Fruit fly (Drosophila melanogaster) whole organism, prepupa: ENCODE results near the gene glo.

Experiments
- Blimp-1 ChIP-seq: fragments of 200-800 bp; sonication (Bioruptor generic); optimal IDR thresholded peaks from 3 replicates; lab custom pipeline; 2017; ENCODE audit warnings: missing biosample characterization, missing genetic modification characterization, mild to moderate bottlenecking, moderate library complexity, missing genetic modification reagents
- CG10631 ChIP-seq: fragments of 200-800 bp; sonication (Bioruptor generic); optimal IDR thresholded peaks from 2 replicates; lab custom pipeline; 2016; ENCODE audit warnings: missing biosample characterization, missing genetic modification characterization
- CG31627 ChIP-seq: fragments of 200-800 bp; sonication (Bioruptor generic); optimal IDR thresholded peaks from 3 replicates; lab custom pipeline; 2016; ENCODE audit warnings: missing biosample characterization, missing genetic modification characterization
- CG6163 ChIP-seq: fragments of 200-800 bp; sonication (Bioruptor generic); IDR thresholded peaks from 3 replicates; pipeline ENCODE4 v1.3.6; 2022; ENCODE audit warnings: missing biosample characterization, missing genetic modification characterization
- CG6276 ChIP-seq: fragments of 200-800 bp; sonication (Bioruptor generic); optimal IDR thresholded peaks from 2 replicates; lab custom pipeline; 2017; ENCODE audit warnings: missing biosample characterization, mild to moderate bottlenecking, missing genetic modification characterization
- CG6854 ChIP-seq: fragments of 200-800 bp; sonication (Bioruptor generic); optimal IDR thresholded peaks from 2 replicates; lab custom pipeline; 2017; ENCODE audit warnings: missing biosample characterization, mild to moderate bottlenecking, missing genetic modification characterization
- CG8119 ChIP-seq: fragments of 200-800 bp; sonication (Bioruptor generic); IDR thresholded peaks from 3 replicates; pipeline ENCODE4 v1.3.6; 2022; ENCODE audit warnings: missing biosample characterization, missing genetic modification characterization
- CG8319 ChIP-seq: fragments of 200-800 bp; sonication (Bioruptor generic); optimal IDR thresholded peaks from 3 replicates; lab custom pipeline; 2016; ENCODE audit warnings: missing biosample characterization, missing genetic modification characterization
- CG8632 ChIP-seq: fragments of 200-800 bp; sonication (Bioruptor generic); optimal IDR thresholded peaks from 3 replicates; lab custom pipeline; 2016; ENCODE audit warnings: missing biosample characterization, missing genetic modification characterization
- Eip75B ChIP-seq: fragments of 200-800 bp; sonication (Bioruptor generic); optimal IDR thresholded peaks from 3 replicates; lab custom pipeline; 2016; ENCODE audit warnings: missing biosample characterization, missing genetic modification characterization
- Eip78C ChIP-seq: fragments of 200-800 bp; sonication (Bioruptor generic); peaks from one replicate; lab custom pipeline; 2016; ENCODE audit warnings: missing biosample characterization, missing genetic modification characterization
- Ets96B ChIP-seq: fragments of 200-800 bp; optimal IDR thresholded peaks from 2 replicates; lab custom pipeline; 2019; ENCODE audit warnings: missing biosample characterization, mild to moderate bottlenecking, missing genetic modification characterization, moderate library complexity
- Gug ChIP-seq: fragments of 200-800 bp; sonication (Bioruptor generic); IDR thresholded peaks from 2 replicates; pipeline ENCODE4 v1.3.6; 2022; ENCODE audit warnings: missing biosample characterization, missing genetic modification characterization
- Hr38 ChIP-seq: sonication (Bioruptor generic); optimal IDR thresholded peaks from 2 replicates; lab custom pipeline; 2016; ENCODE audit warnings: missing biosample characterization, missing genetic modification characterization
- Hr39 ChIP-seq: fragments of 200-800 bp; sonication (Bioruptor generic); optimal IDR thresholded peaks from 2 replicates; lab custom pipeline; 2016; ENCODE audit warnings: missing biosample characterization, missing genetic modification characterization
- Hr4 ChIP-seq: fragments of 200-800 bp; sonication (Bioruptor generic); optimal IDR thresholded peaks from 3 replicates; lab custom pipeline; 2016; ENCODE audit warnings: missing biosample characterization, missing genetic modification characterization
- Smox ChIP-seq: fragments of 200-800 bp; sonication (Bioruptor generic); optimal IDR thresholded peaks from 3 replicates; lab custom pipeline; 2016; ENCODE audit warnings: missing biosample characterization, missing genetic modification characterization
- Sox14 ChIP-seq: fragments of 200-800 bp; sonication (Bioruptor generic); optimal IDR thresholded peaks from 3 replicates; lab custom pipeline; 2016; ENCODE audit warnings: missing biosample characterization, missing genetic modification characterization
- Sox15 ChIP-seq: fragments of 200-800 bp; sonication (Bioruptor generic); optimal IDR thresholded peaks from 3 replicates; lab custom pipeline; 2016; ENCODE audit warnings: missing biosample characterization, missing genetic modification characterization
- acj6 ChIP-seq: fragments of 200-800 bp; sonication (Bioruptor generic); optimal IDR thresholded peaks from 3 replicates; lab custom pipeline; 2016; ENCODE audit warnings: missing biosample characterization, missing genetic modification characterization
- cyc ChIP-seq: fragments of 200-800 bp; sonication (Bioruptor generic); optimal IDR thresholded peaks from 3 replicates; lab custom pipeline; 2016; ENCODE audit warnings: missing biosample characterization, missing genetic modification characterization
- dac ChIP-seq: fragments of 200-800 bp; sonication (Bioruptor generic); optimal IDR thresholded peaks from 2 replicates; lab custom pipeline; 2017; ENCODE audit warnings: missing biosample characterization, mild to moderate bottlenecking, missing genetic modification characterization
- esn ChIP-seq: fragments of 200-800 bp; sonication (Bioruptor generic); optimal IDR thresholded peaks from 2 replicates; lab custom pipeline; 2016; ENCODE audit warnings: missing biosample characterization, mild to moderate bottlenecking, missing genetic modification characterization, moderate library complexity
- fd59A ChIP-seq: fragments of 200-800 bp; sonication (Bioruptor generic); optimal IDR thresholded peaks from 2 replicates; lab custom pipeline; 2017; ENCODE audit warnings: missing biosample characterization, mild to moderate bottlenecking, missing genetic modification characterization, missing genetic modification reagents
- fkh ChIP-seq: fragments of 200-800 bp; sonication (Bioruptor generic); optimal IDR thresholded peaks from 3 replicates; lab custom pipeline; 2017; ENCODE audit warnings: missing biosample characterization, mild to moderate bottlenecking, missing genetic modification characterization, moderate library complexity
- lz ChIP-seq: fragments of 200-800 bp; sonication (Bioruptor generic); optimal IDR thresholded peaks from 3 replicates; lab custom pipeline; 2016; ENCODE audit warnings: missing biosample characterization, missing genetic modification characterization
- ss ChIP-seq, 2 experiments: fragments of 200-800 bp; sonication (Bioruptor generic); optimal IDR thresholded peaks; 2 replicates in 1 of 2; 3 replicates in 1 of 2; lab custom pipeline; 2017 to 2018; ENCODE audit warnings: mild to moderate bottlenecking in 2 of 2, missing biosample characterization in 2 of 2, missing genetic modification characterization in 2 of 2, moderate library complexity in 1 of 2
- svp ChIP-seq: fragments of 200-800 bp; sonication (Bioruptor generic); peaks from one replicate; lab custom pipeline; 2016; ENCODE audit warnings: missing biosample characterization, missing genetic modification characterization
- vri ChIP-seq: fragments of 200-800 bp; sonication (Bioruptor generic); optimal IDR thresholded peaks from 3 replicates; lab custom pipeline; 2016; ENCODE audit warnings: missing biosample characterization, mild to moderate bottlenecking, missing genetic modification characterization

The glo gene

dm6 chr3R:11821800-11822199, 2.6 kb upstream of the glo start:
- TF ChIP-seq Gug (no peak), vri (peak; percentile 26)
- TF ChIP-seq, all 60 proteins: peak for 1

dm6 chr3R:11820148-11820547, 928 bp upstream of the glo start:
- TF ChIP-seq dac (GFP tag; lab: Kevin White, UChicago) (no peak), CG8119 (no peak), fkh (GFP tag; lab: Kevin White, UChicago) (no peak), vri (peak; percentile 69), Ets96B (no peak), CG8319 (GFP tag; lab: Kevin White, UChicago) (no peak), CG8632 (no peak), Hr38 (GFP tag; lab: Kevin White, UChicago) (no peak), acj6 (GFP tag; lab: Kevin White, UChicago) (no peak)

dm6 chr3R:11819640-11819979, 390 bp upstream of the glo start:
- no peak for TF ChIP-seq Blimp-1 (GFP tag; lab: Kevin White, UChicago)
- no peak for TF ChIP-seq Sox15
- no peak for TF ChIP-seq acj6 (GFP tag; lab: Kevin White, UChicago)
- no peak for TF ChIP-seq CG6854
- no peak for TF ChIP-seq CG10631 (GFP tag; lab: Kevin White, UChicago)
- TF ChIP-seq Hr4 (GFP tag; lab: Kevin White, UChicago) = no peak
- TF ChIP-seq lz = no peak
- TF ChIP-seq CG31627 (GFP tag; lab: Kevin White, UChicago) = no peak
- TF ChIP-seq CG6276 (GFP tag; lab: Kevin White, UChicago) = no peak
- no peak for TF ChIP-seq fkh (GFP tag; lab: Kevin White, UChicago)
- no peak for TF ChIP-seq Eip75B (GFP tag; lab: Kevin White, UChicago)
- TF ChIP-seq esn (GFP tag; lab: Kevin White, UChicago) = no peak
- no peak for TF ChIP-seq Smox (GFP tag; lab: Kevin White, UChicago)
- no peak for TF ChIP-seq CG6163 (GFP tag; lab: Robert Waterston, UW)
- no peak for TF ChIP-seq CG8632
- no peak for TF ChIP-seq Sox14 (GFP tag; lab: Kevin White, UChicago)
- no peak for TF ChIP-seq Gug

dm6 chr3R:11812881-11813466, 6.2 kb downstream of the glo start, which contains the start of gene ClC-a:
Gene ClC-a (minus strand): TSS chr3R:11813207.
- peak; percentile 12 for TF ChIP-seq Sox14 (GFP tag; lab: Kevin White, UChicago)
- no peak for TF ChIP-seq Hr38 (GFP tag; lab: Kevin White, UChicago)
- TF ChIP-seq vri = peak; percentile 24
- peak; percentile 40 for TF ChIP-seq Eip78C (GFP tag; lab: Kevin White, UChicago)
- TF ChIP-seq svp (GFP tag; lab: Kevin White, UChicago) = peak; percentile 81
- TF ChIP-seq ss (GFP tag; optimal IDR thresholded peaks at IDR 0.05; lab: Kevin White, UChicago) = peak; percentile 16 to 20
- no peak for TF ChIP-seq fd59A
- no peak for TF ChIP-seq CG31627 (GFP tag; lab: Kevin White, UChicago)

- TF ChIP-seq fkh (GFP tag; lab: Kevin White, UChicago) (peak; percentile 15), Hr4 (GFP tag; lab: Kevin White, UChicago) (no peak)
These were observed 6.7 kb downstream of the glo start for dm6 chr3R:11812479-11812878.

dm6 chr3R:11810831-11811484, 8.3 kb downstream of the glo start:
- TF ChIP-seq Ets96B = no peak
- peak; percentile 20 for TF ChIP-seq vri
- peak; percentile 89 for TF ChIP-seq svp (GFP tag; lab: Kevin White, UChicago)
- TF ChIP-seq cyc = no peak
- TF ChIP-seq, all 60 proteins: peak for 2

dm6 chr3R:11809620-11810019, 9.6 kb downstream of the glo start:
- TF ChIP-seq fkh (GFP tag; lab: Kevin White, UChicago) (peak; percentile 57), Hr39 (no peak)
